Worm (Caenorhabditis elegans) whole organism, midembryonic: ENCODE data around the gene C37H5.13.

Source experiments
- T22C8.4 ChIP-seq: fragments of 200-800 bp; sonication (Bioruptor generic); IDR thresholded peaks from 2 replicates; pipeline ENCODE4 v1.3.6; 2022; ENCODE audit warnings: missing genetic modification characterization, missing compliant biosample characterization
- cog-1 ChIP-seq: sonication (generic microtip); optimal IDR thresholded peaks from 2 replicates; lab custom pipeline; 2016; ENCODE audit warnings: missing genetic modification characterization, missing compliant biosample characterization
- flt-1 ChIP-seq: fragments of 200-800 bp; sonication (Bioruptor generic); IDR thresholded peaks from 2 replicates; pipeline ENCODE4 v1.3.6; 2022; ENCODE audit warnings: missing genetic modification characterization, missing compliant biosample characterization
- klf-2 ChIP-seq: fragments of 200-800 bp; sonication (Bioruptor generic); conservative IDR thresholded peaks from 2 replicates; pipeline ENCODE4 v1.3.6; 2022; ENCODE audit warnings: missing genetic modification reagents, missing genetic modification characterization, missing compliant biosample characterization
- med-1 ChIP-seq: sonication (generic microtip); optimal IDR thresholded peaks from 2 replicates; lab custom pipeline; 2017; ENCODE audit warnings: missing genetic modification characterization, mild to moderate bottlenecking, missing compliant biosample characterization, antibody characterized with exemption, missing genetic modification reagents; ENCODE audit not compliant: insufficient read depth

DNA sequence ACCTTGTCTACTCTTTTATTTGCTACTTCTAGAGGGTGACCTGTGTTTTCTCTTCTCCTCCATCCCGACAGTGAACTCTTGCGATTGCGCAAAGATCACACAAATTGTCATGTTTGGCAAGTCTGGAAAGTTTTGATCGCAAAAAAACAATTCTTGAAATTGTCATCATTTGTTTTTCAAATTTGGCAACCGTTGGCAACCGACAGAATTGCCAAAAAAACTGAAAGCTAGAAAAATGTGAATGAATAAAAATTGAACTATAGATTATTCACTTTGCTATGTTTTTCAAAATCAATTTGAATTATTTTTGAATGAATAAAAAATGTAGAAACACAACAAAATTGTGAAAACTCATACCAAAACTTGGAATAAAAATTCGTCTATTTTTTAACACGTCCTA lies 32.2 kb upstream of the C37H5.13 start, which contains the start of gene ugt-11:
- no peak for TF ChIP-seq med-1 (GFP tag; lab: Kevin White, UChicago)
- TF ChIP-seq klf-2 (GFP tag; lab: Robert Waterston, UW), result no peak
- TF ChIP-seq T22C8.4 (GFP tag; lab: Robert Waterston, UW), result no peak
- TF ChIP-seq cog-1 (tag; lab: Kevin White, UChicago), result no peak
- TF ChIP-seq flt-1 (GFP tag; lab: Robert Waterston, UW), result no peak
